Fruit fly (Drosophila melanogaster) whole organism, embryonic: ENCODE data around the gene spas.
A peak's percentile ranks its signal among the peaks of the same experiment; 100 is the strongest.

Source experiments
- Abd-B ChIP-seq: fragments of 200-800 bp; sonication (Bioruptor generic); optimal IDR thresholded peaks from 2 replicates; lab custom pipeline; 2018; ENCODE audit warnings: missing biosample characterization, mild to moderate bottlenecking, missing genetic modification characterization, moderate library complexity
- Ada2b ChIP-seq: fragments of 200-800 bp; sonication (Bioruptor generic); IDR thresholded peaks from 2 replicates; pipeline ENCODE4 v1.3.6; 2022; ENCODE audit warnings: missing biosample characterization, missing genetic modification characterization
- Awh ChIP-seq: fragments of 200-800 bp; sonication (Bioruptor generic); IDR thresholded peaks from 2 replicates; pipeline ENCODE4, ENCODE4 v1.3.6; 2022; ENCODE audit warnings: missing biosample characterization, missing genetic modification characterization
- CG10267 ChIP-seq: fragments of 200-800 bp; sonication (Bioruptor generic); optimal IDR thresholded peaks from 2 replicates; lab custom pipeline; 2018; ENCODE audit warnings: missing biosample characterization, mild to moderate bottlenecking, missing genetic modification characterization, moderate library complexity
- CG11456 ChIP-seq: fragments of 200-800 bp; sonication (Bioruptor generic); IDR thresholded peaks from 3 replicates; pipeline ENCODE4 v1.3.6; 2022; ENCODE audit warnings: missing biosample characterization, missing genetic modification characterization
- CG11504 ChIP-seq: fragments of 200-800 bp; sonication (Bioruptor generic); optimal IDR thresholded peaks from 3 replicates; lab custom pipeline; 2019; ENCODE audit warnings: missing biosample characterization, mild to moderate bottlenecking, missing genetic modification characterization, moderate library complexity
- CG11695 ChIP-seq: fragments of 200-800 bp; sonication (Bioruptor generic); IDR thresholded peaks from 3 replicates; pipeline ENCODE4 v1.3.6; 2022; ENCODE audit warnings: missing biosample characterization, missing genetic modification characterization
- CG13123 ChIP-seq: fragments of 200-800 bp; sonication (Bioruptor generic); optimal IDR thresholded peaks from 2 replicates; lab custom pipeline; 2016; ENCODE audit warnings: missing biosample characterization, missing genetic modification characterization
- CG13894 ChIP-seq: fragments of 200-800 bp; sonication (Bioruptor generic); optimal IDR thresholded peaks from 3 replicates; lab custom pipeline; 2018; ENCODE audit warnings: missing biosample characterization, mild to moderate bottlenecking, missing genetic modification characterization, moderate library complexity
- CG15269 ChIP-seq: fragments of 200-800 bp; sonication (Bioruptor generic); optimal IDR thresholded peaks from 2 replicates; lab custom pipeline; 2018; ENCODE audit warnings: missing biosample characterization, mild to moderate bottlenecking, missing genetic modification characterization, moderate library complexity
- CG1832 ChIP-seq: fragments of 200-800 bp; sonication (Bioruptor generic); optimal IDR thresholded peaks from 2 replicates; lab custom pipeline; 2017; ENCODE audit warnings: missing biosample characterization, mild to moderate bottlenecking, missing genetic modification characterization, inconsistent platforms
- CG2120 ChIP-seq: fragments of 200-800 bp; sonication (Bioruptor generic); optimal IDR thresholded peaks from 3 replicates; lab custom pipeline; 2016; ENCODE audit warnings: missing biosample characterization, missing genetic modification characterization
- CG2678 ChIP-seq: fragments of 200-800 bp; sonication (Bioruptor generic); optimal IDR thresholded peaks from 3 replicates; lab custom pipeline; 2019; ENCODE audit warnings: missing biosample characterization, mild to moderate bottlenecking, missing genetic modification characterization, moderate library complexity
- CG3995 ChIP-seq: fragments of 200-800 bp; sonication (Bioruptor generic); optimal IDR thresholded peaks from 3 replicates; lab custom pipeline; 2016; ENCODE audit warnings: missing biosample characterization, missing genetic modification characterization
- CG4854 ChIP-seq: fragments of 200-800 bp; sonication (Bioruptor generic); optimal IDR thresholded peaks from 2 replicates; lab custom pipeline; 2016; ENCODE audit warnings: missing biosample characterization, missing genetic modification characterization, inconsistent platforms
- CG6813 ChIP-seq: fragments of 200-800 bp; sonication (Bioruptor generic); optimal IDR thresholded peaks from 2 replicates; lab custom pipeline; 2017; ENCODE audit warnings: missing biosample characterization, missing genetic modification characterization, mild to moderate bottlenecking, moderate library complexity, missing genetic modification reagents
- CG7839 ChIP-seq: fragments of 200-800 bp; sonication (Bioruptor generic); optimal IDR thresholded peaks from 3 replicates; lab custom pipeline; 2018; ENCODE audit warnings: missing biosample characterization, mild to moderate bottlenecking, missing genetic modification characterization, moderate library complexity
- CG8944 ChIP-seq: fragments of 200-800 bp; sonication (Bioruptor generic); optimal IDR thresholded peaks from 3 replicates; lab custom pipeline; 2016; ENCODE audit warnings: missing biosample characterization, missing genetic modification characterization
- CG9932 ChIP-seq: fragments of 200-800 bp; sonication (Bioruptor generic); IDR thresholded peaks from 2 replicates; pipeline ENCODE4 v1.3.6; 2022; ENCODE audit warnings: missing biosample characterization, missing genetic modification characterization
- Dbx ChIP-seq: fragments of 200-800 bp; sonication (Bioruptor generic); IDR thresholded peaks from 3 replicates; pipeline ENCODE4 v1.3.6; 2022; ENCODE audit warnings: missing biosample characterization, missing genetic modification characterization
- Drgx ChIP-seq: fragments of 200-800 bp; sonication (Bioruptor generic); IDR thresholded peaks from 2 replicates; pipeline ENCODE4 v1.3.6; 2022; ENCODE audit warnings: missing biosample characterization, missing genetic modification characterization
- Fer3 ChIP-seq: fragments of 200-800 bp; sonication (Bioruptor generic); optimal IDR thresholded peaks from 2 replicates; lab custom pipeline; 2018; ENCODE audit warnings: missing biosample characterization, mild to moderate bottlenecking, missing genetic modification characterization, moderate library complexity
- H2.0 ChIP-seq: fragments of 200-800 bp; sonication (Bioruptor generic); IDR thresholded peaks from 2 replicates; pipeline ENCODE4 v1.3.6; 2022; ENCODE audit warnings: missing biosample characterization, missing genetic modification characterization
- Hr51 ChIP-seq, 2 experiments: fragments of 200-800 bp; sonication (Bioruptor generic); optimal IDR thresholded peaks; 2 replicates in 1 of 2; 3 replicates in 1 of 2; lab custom pipeline; 2016 to 2018; ENCODE audit warnings: missing biosample characterization in 2 of 2, missing genetic modification characterization in 2 of 2, mild to moderate bottlenecking in 1 of 2, moderate library complexity in 1 of 2
- Meics ChIP-seq: fragments of 200-800 bp; sonication (Bioruptor generic); optimal IDR thresholded peaks from 2 replicates; lab custom pipeline; 2017; ENCODE audit warnings: missing biosample characterization, mild to moderate bottlenecking, missing genetic modification characterization
- Nf-YA ChIP-seq: fragments of 200-800 bp; sonication (Bioruptor generic); IDR thresholded peaks from 2 replicates; pipeline ENCODE4 v1.3.6; 2022; ENCODE audit warnings: missing biosample characterization, missing genetic modification characterization
- PHDP ChIP-seq: fragments of 200-800 bp; sonication (Bioruptor generic); optimal IDR thresholded peaks from 3 replicates; lab custom pipeline; 2018; ENCODE audit warnings: missing biosample characterization, mild to moderate bottlenecking, missing genetic modification characterization, moderate library complexity
- Ptx1 ChIP-seq: fragments of 200-800 bp; sonication (Bioruptor generic); IDR thresholded peaks from 2 replicates; pipeline ENCODE4 v1.3.6; 2022; ENCODE audit warnings: missing biosample characterization, missing genetic modification characterization
- Vsx1 ChIP-seq: fragments of 200-800 bp; sonication (Bioruptor generic); optimal IDR thresholded peaks from 2 replicates; lab custom pipeline; 2017; ENCODE audit warnings: missing biosample characterization, mild to moderate bottlenecking, missing genetic modification characterization, missing genetic modification reagents
- Xrp1 ChIP-seq: fragments of 200-800 bp; sonication (Bioruptor generic); IDR thresholded peaks from 2 replicates; pipeline ENCODE4 v1.3.6; 2022; ENCODE audit warnings: missing biosample characterization, missing genetic modification characterization
- amos ChIP-seq: fragments of 200-800 bp; sonication (Bioruptor generic); IDR thresholded peaks from 2 replicates; pipeline ENCODE4 v1.3.6; 2022; ENCODE audit warnings: missing biosample characterization, missing genetic modification characterization; ENCODE audit not compliant: partially characterized antibody
- aop ChIP-seq: fragments of 200-800 bp; sonication (Bioruptor generic); IDR thresholded peaks from 2 replicates; pipeline ENCODE4 v1.3.6; 2022; ENCODE audit warnings: missing biosample characterization, missing genetic modification characterization
- caup ChIP-seq: fragments of 200-800 bp; sonication (Bioruptor generic); optimal IDR thresholded peaks from 3 replicates; lab custom pipeline; 2017; ENCODE audit warnings: missing biosample characterization, mild to moderate bottlenecking, missing genetic modification characterization, moderate library complexity; ENCODE audit not compliant: severe bottlenecking
- da ChIP-seq: fragments of 200-800 bp; sonication (Bioruptor generic); optimal IDR thresholded peaks from 2 replicates; lab custom pipeline; 2016; ENCODE audit warnings: missing biosample characterization, missing genetic modification characterization
- dmrt99B ChIP-seq: fragments of 200-800 bp; sonication (Bioruptor generic); optimal IDR thresholded peaks from 2 replicates; lab custom pipeline; 2018; ENCODE audit warnings: missing biosample characterization, mild to moderate bottlenecking, missing genetic modification characterization, moderate library complexity
- dysf ChIP-seq: fragments of 200-800 bp; sonication (Bioruptor generic); IDR thresholded peaks from 3 replicates; pipeline ENCODE4 v1.3.6; 2022; ENCODE audit warnings: missing biosample characterization, missing genetic modification characterization
- gem ChIP-seq: fragments of 200-800 bp; sonication (Bioruptor generic); optimal IDR thresholded peaks from 2 replicates; lab custom pipeline; 2019; ENCODE audit warnings: missing biosample characterization, mild to moderate bottlenecking, missing genetic modification characterization, moderate library complexity
- grn ChIP-seq: fragments of 200-800 bp; sonication (Bioruptor generic); optimal IDR thresholded peaks from 3 replicates; lab custom pipeline; 2017; ENCODE audit warnings: missing biosample characterization, missing genetic modification characterization
- ind ChIP-seq: fragments of 200-800 bp; sonication (Bioruptor generic); optimal IDR thresholded peaks from 3 replicates; lab custom pipeline; 2016; ENCODE audit warnings: missing biosample characterization, missing genetic modification characterization
- lilli ChIP-seq: fragments of 200-800 bp; sonication (Bioruptor generic); optimal IDR thresholded peaks from 3 replicates; lab custom pipeline; 2016; ENCODE audit warnings: missing biosample characterization, missing genetic modification characterization
- mam ChIP-seq: fragments of 200-800 bp; sonication (Bioruptor generic); optimal IDR thresholded peaks from 3 replicates; lab custom pipeline; 2016; ENCODE audit warnings: missing biosample characterization, missing genetic modification characterization
- odd ChIP-seq: fragments of 200-800 bp; sonication (Bioruptor generic); optimal IDR thresholded peaks from 2 replicates; lab custom pipeline; 2017; ENCODE audit warnings: missing biosample characterization, mild to moderate bottlenecking, missing genetic modification characterization
- ranshi ChIP-seq: fragments of 200-800 bp; sonication (Bioruptor generic); IDR thresholded peaks from 2 replicates; pipeline ENCODE4 v1.3.6; 2022; ENCODE audit warnings: missing biosample characterization, missing genetic modification characterization
- ro ChIP-seq: fragments of 200-800 bp; sonication (Bioruptor generic); IDR thresholded peaks from 2 replicates; pipeline ENCODE4 v1.3.6; 2022; ENCODE audit warnings: missing biosample characterization, missing genetic modification characterization
- sens ChIP-seq: fragments of 200-800 bp; sonication (Bioruptor generic); peaks from one replicate; lab custom pipeline; 2016; ENCODE audit warnings: missing biosample characterization, missing genetic modification characterization
- slbo ChIP-seq: fragments of 200-800 bp; sonication (Bioruptor generic); IDR thresholded peaks from 2 replicates; pipeline ENCODE4 v1.3.6; 2022; ENCODE audit warnings: missing biosample characterization, missing genetic modification characterization
- tap ChIP-seq: fragments of 200-800 bp; optimal IDR thresholded peaks from 3 replicates; lab custom pipeline; 2019; ENCODE audit warnings: missing biosample characterization, mild to moderate bottlenecking, missing genetic modification characterization, moderate library complexity
- tup ChIP-seq: fragments of 200-800 bp; sonication (Bioruptor generic); optimal IDR thresholded peaks from 2 replicates; lab custom pipeline; 2016; ENCODE audit warnings: missing biosample characterization, mild to moderate bottlenecking, missing genetic modification characterization, moderate library complexity
- zf30C ChIP-seq: fragments of 200-800 bp; sonication (Bioruptor generic); optimal IDR thresholded peaks from 3 replicates; lab custom pipeline; 2018; ENCODE audit warnings: missing biosample characterization, mild to moderate bottlenecking, missing genetic modification characterization

Gene spas

DNA sequence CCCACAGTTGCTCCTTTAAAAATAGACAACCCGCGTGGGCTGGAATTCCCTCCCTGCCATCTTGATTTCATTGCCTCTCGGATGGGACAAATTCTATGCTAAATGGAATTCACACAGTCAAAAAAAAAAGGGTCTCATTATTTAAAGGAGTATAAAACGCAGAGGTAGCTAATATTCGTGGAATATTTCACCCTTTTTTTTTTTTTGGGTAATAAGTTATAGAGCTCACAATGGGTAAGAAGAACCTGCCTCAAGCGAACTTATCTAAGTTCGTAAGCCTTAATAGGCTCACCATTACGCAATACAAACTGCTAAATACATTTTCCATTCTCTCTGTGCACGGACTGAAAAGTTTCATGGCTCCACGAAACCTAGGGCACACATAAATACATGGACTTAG lies 35.7 kb downstream of the spas start (continued):
- TF ChIP-seq Meics (GFP tag; lab: Kevin White, UChicago) (peak; percentile 49), tup (GFP tag; lab: Kevin White, UChicago) (no peak), ro (GFP tag; lab: Robert Waterston, UW) (no peak), Ptx1 (GFP tag; lab: Robert Waterston, UW) (0 out of 2 replicates have a peak, but pooled peaks have one; percentile 26), CG13894 (tag; lab: Kevin White, UChicago) (peak; percentile 41), Hr51 (GFP tag; optimal IDR thresholded peaks at IDR 0.05; lab: Kevin White, UChicago) (peak in 1 of 2 experiments; percentile 27), Fer3 (peak; percentile 40), slbo (GFP tag; lab: Robert Waterston, UW) (peak; percentile 53; the same call in 1 of the 2 replicates), CG3995 (GFP tag; lab: Kevin White, UChicago) (no peak), CG11456 (GFP tag; lab: Robert Waterston, UW) (peak; percentile 8; the same call in 1 of the 3 replicates), CG15269 (peak; percentile 45), CG7839 (tag; lab: Kevin White, UChicago) (peak; percentile 44), zf30C (GFP tag; lab: Kevin White, UChicago) (peak; percentile 8), CG11504 (tag; lab: Kevin White, UChicago) (peak; percentile 36), dmrt99B (tag; lab: Kevin White, UChicago) (peak; percentile 23), ind (GFP tag; lab: Kevin White, UChicago) (peak; percentile 0), tap (tag; lab: Kevin White, UChicago) (no peak), CG4854 (GFP tag; lab: Kevin White, UChicago) (no peak), CG6813 (GFP tag; lab: Kevin White, UChicago) (peak; percentile 1), mam (GFP tag; lab: Kevin White, UChicago) (no peak), dysf (GFP tag; lab: Robert Waterston, UW) (0 out of 3 replicates have a peak, but pooled peaks have one; percentile 45), caup (GFP tag; lab: Kevin White, UChicago) (peak; percentile 41), Dbx (GFP tag; lab: Robert Waterston, UW) (peak; percentile 65; the same call in 2 of the 3 replicates), ranshi (GFP tag; lab: Robert Waterston, UW) (0 out of 2 replicates have a peak, but pooled peaks have one; percentile 30), CG9932 (0 out of 2 replicates have a peak, but pooled peaks have one; percentile 10), odd (GFP tag; lab: Kevin White, UChicago) (peak; percentile 1), lilli (peak; percentile 30), PHDP (tag; lab: Kevin White, UChicago) (peak; percentile 10), Abd-B (no peak), CG1832 (GFP tag; lab: Kevin White, UChicago) (no peak), gem (tag; lab: Kevin White, UChicago) (peak; percentile 28), CG2678 (peak; percentile 54), amos (GFP tag; lab: Robert Waterston, UW) (no peak), CG2120 (peak; percentile 60)

- TF ChIP-seq grn (GFP tag; lab: Kevin White, UChicago) (no peak), CG13123 (GFP tag; lab: Kevin White, UChicago) (no peak), slbo (GFP tag; lab: Robert Waterston, UW) (peak; percentile 57), CG10267 (tag; lab: Kevin White, UChicago) (peak; percentile 12), Vsx1 (GFP tag; lab: Kevin White, UChicago) (no peak), Awh (GFP tag; lab: Robert Waterston, UW) (no peak), CG2678 (peak; percentile 27), gem (tag; lab: Kevin White, UChicago) (peak; percentile 40), Ada2b (GFP tag; lab: Robert Waterston, UW) (peak; percentile 9; the same call in 1 of the 2 replicates), H2.0 (GFP tag; lab: Robert Waterston, UW) (no peak), Nf-YA (GFP tag; lab: Robert Waterston, UW) (no peak), CG8944 (GFP tag; lab: Kevin White, UChicago) (no peak), aop (no peak), dysf (GFP tag; lab: Robert Waterston, UW) (peak; percentile 27; the same call in 1 of the 3 replicates), CG7839 (tag; lab: Kevin White, UChicago) (peak; percentile 19), da (GFP tag; lab: Kevin White, UChicago) (no peak), Xrp1 (GFP tag; lab: Robert Waterston, UW) (peak; percentile 27; the same call in 1 of the 2 replicates), CG11695 (GFP tag; lab: Robert Waterston, UW) (0 out of 3 replicates have a peak, but pooled peaks have one; percentile 23), sens (GFP tag; lab: Kevin White, UChicago) (peak; percentile 18), Drgx (GFP tag; lab: Robert Waterston, UW) (0 out of 2 replicates have a peak, but pooled peaks have one; percentile 38)
Measured at dm6 chr3R:24079110-24079509, 41.1 kb downstream of the spas start.
